Worm (Caenorhabditis elegans) whole organism, young adult: Measurements from ENCODE around the gene Y45G5AL.1.

ENCODE experiments used
- B0019.2 ChIP-seq: fragments of 200-800 bp; sonication (Bioruptor generic); conservative IDR thresholded peaks from 2 replicates; pipeline ENCODE4 v1.3.6; 2022; ENCODE audit warnings: missing genetic modification reagents, missing genetic modification characterization, missing compliant biosample characterization
- B0336.3 ChIP-seq: fragments of 200-800 bp; sonication (Bioruptor generic); IDR thresholded peaks from 2 replicates; pipeline ENCODE4 v1.3.6; 2022; ENCODE audit warnings: missing genetic modification characterization, missing compliant biosample characterization
- C06A6.2 ChIP-seq: fragments of 200-800 bp; sonication (Bioruptor generic); conservative IDR thresholded peaks from 2 replicates; pipeline ENCODE4 v1.3.6; 2022; ENCODE audit warnings: missing genetic modification characterization, missing compliant biosample characterization
- F33H1.4 ChIP-seq: fragments of 200-800 bp; sonication (Bioruptor generic); IDR thresholded peaks from 2 replicates; pipeline ENCODE4 v1.3.6; 2022; ENCODE audit warnings: missing genetic modification reagents, missing genetic modification characterization, missing compliant biosample characterization
- F37B4.10 ChIP-seq: fragments of 200-800 bp; sonication (Bioruptor generic); IDR thresholded peaks from 2 replicates; pipeline ENCODE4 v1.3.6; 2022; ENCODE audit warnings: missing genetic modification characterization, missing compliant biosample characterization
- F49E8.2 ChIP-seq: sonication (generic microtip); optimal IDR thresholded peaks from 3 replicates; lab custom pipeline; 2017; ENCODE audit warnings: missing genetic modification characterization, mild to moderate bottlenecking, missing compliant biosample characterization, antibody characterized with exemption, moderate library complexity; ENCODE audit not compliant: insufficient read depth
- F57A8.1 ChIP-seq: fragments of 200-800 bp; sonication (Bioruptor generic); optimal IDR thresholded peaks from 2 replicates; lab custom pipeline; 2018; ENCODE audit warnings: mild to moderate bottlenecking, missing genetic modification characterization, moderate library complexity, missing compliant biosample characterization
- K11D2.4 ChIP-seq: fragments of 200-800 bp; sonication (Bioruptor generic); IDR thresholded peaks from 2 replicates; pipeline ENCODE4 v1.3.6; 2022; ENCODE audit warnings: missing genetic modification reagents, missing genetic modification characterization, missing compliant biosample characterization
- T07F8.4 ChIP-seq: sonication (generic microtip); optimal IDR thresholded peaks from 2 replicates; lab custom pipeline; 2016; ENCODE audit warnings: mild to moderate bottlenecking, missing genetic modification characterization, moderate library complexity, missing compliant biosample characterization
- Y53F4B.3 ChIP-seq: fragments of 200-800 bp; sonication (Bioruptor generic); IDR thresholded peaks from 2 replicates; pipeline ENCODE4 v1.3.6; 2022; ENCODE audit warnings: missing genetic modification reagents, missing genetic modification characterization, missing compliant biosample characterization
- Y53G8AR.9 ChIP-seq: fragments of 200-800 bp; sonication (Bioruptor generic); conservative IDR thresholded peaks from 2 replicates; pipeline ENCODE4 v1.3.6; 2022; ENCODE audit warnings: missing genetic modification reagents, missing genetic modification characterization, missing compliant biosample characterization
- Y95B8A.8 ChIP-seq: fragments of 200-800 bp; sonication (Bioruptor generic); IDR thresholded peaks from 2 replicates; pipeline ENCODE4 v1.3.6; 2022; ENCODE audit warnings: missing genetic modification reagents, missing genetic modification characterization, missing compliant biosample characterization
- ama-1 ChIP-seq, 3 experiments: fragments of 150-350 bp in 1 of 3; sonication (generic microtip) in 2 of 3; optimal IDR thresholded peaks; 2 replicates each; lab custom pipeline; 2014 to 2018; ENCODE audit warnings: missing biosample characterization in 2 of 3, missing genetic modification characterization in 2 of 3, missing genetic modification reagents in 2 of 3
- aptf-3 ChIP-seq: fragments of 200-800 bp; sonication (Bioruptor generic); IDR thresholded peaks from 2 replicates; pipeline ENCODE4 v1.3.6; 2022; ENCODE audit warnings: missing genetic modification characterization, missing compliant biosample characterization
- atf-7 ChIP-seq: sonication (generic microtip); optimal IDR thresholded peaks from 2 replicates; lab custom pipeline; 2017; ENCODE audit warnings: mild to moderate bottlenecking, missing genetic modification characterization, missing compliant biosample characterization
- attf-5 ChIP-seq: fragments of 200-800 bp; sonication (Bioruptor generic); optimal IDR thresholded peaks from 2 replicates; lab custom pipeline; 2018; ENCODE audit warnings: mild to moderate bottlenecking, missing genetic modification characterization, missing compliant biosample characterization
- attf-6 ChIP-seq: fragments of 200-800 bp; sonication (Bioruptor generic); IDR thresholded peaks from 2 replicates; pipeline ENCODE4 v1.3.6; 2022; ENCODE audit warnings: missing genetic modification reagents, missing genetic modification characterization, missing compliant biosample characterization
- bed-1 ChIP-seq: fragments of 200-800 bp; sonication (Bioruptor generic); IDR thresholded peaks from 2 replicates; pipeline ENCODE4 v1.3.6; 2022; ENCODE audit warnings: missing genetic modification reagents, missing genetic modification characterization, missing compliant biosample characterization
- ceh-27 ChIP-seq: fragments of 200-800 bp; sonication (Bioruptor generic); optimal IDR thresholded peaks from 2 replicates; lab custom pipeline; 2018; ENCODE audit warnings: mild to moderate bottlenecking, missing genetic modification characterization, moderate library complexity, missing compliant biosample characterization
- ceh-58 ChIP-seq: fragments of 200-800 bp; sonication (Bioruptor generic); IDR thresholded peaks from 2 replicates; pipeline ENCODE4 v1.3.6; 2022; ENCODE audit warnings: missing genetic modification characterization, missing compliant biosample characterization
- ceh-79 ChIP-seq: sonication (generic microtip); optimal IDR thresholded peaks from 2 replicates; lab custom pipeline; 2017; ENCODE audit warnings: mild to moderate bottlenecking, missing genetic modification characterization, missing compliant biosample characterization
- egl-44 ChIP-seq: fragments of 200-800 bp; sonication (Bioruptor generic); IDR thresholded peaks from 2 replicates; pipeline ENCODE4 v1.3.6; 2022; ENCODE audit warnings: missing genetic modification reagents, missing genetic modification characterization, missing compliant biosample characterization
- egrh-3 ChIP-seq: fragments of 200-800 bp; sonication (Bioruptor generic); IDR thresholded peaks from 2 replicates; pipeline ENCODE4 v1.3.6; 2022; ENCODE audit warnings: missing genetic modification reagents, missing genetic modification characterization, missing compliant biosample characterization
- ekl-4 ChIP-seq: fragments of 200-800 bp; sonication (Bioruptor generic); IDR thresholded peaks from 2 replicates; pipeline ENCODE4 v1.3.6; 2022; ENCODE audit warnings: missing genetic modification reagents, missing genetic modification characterization, missing compliant biosample characterization
- ets-4 ChIP-seq: fragments of 200-800 bp; sonication (Bioruptor generic); optimal IDR thresholded peaks from 2 replicates; lab custom pipeline; 2018; ENCODE audit warnings: mild to moderate bottlenecking, missing genetic modification characterization, missing compliant biosample characterization
- hrde-1 ChIP-seq: sonication (generic microtip); optimal IDR thresholded peaks from 2 replicates; lab custom pipeline; 2016; ENCODE audit warnings: missing genetic modification characterization, mild to moderate bottlenecking, missing compliant biosample characterization, moderate library complexity, missing genotype, missing genetic modification reagents, borderline replicate concordance
- lag-1 ChIP-seq: fragments of 200-800 bp; sonication (Bioruptor generic); IDR thresholded peaks from 2 replicates; pipeline ENCODE4 v1.3.6; 2022; ENCODE audit warnings: missing genetic modification reagents, missing genetic modification characterization, missing compliant biosample characterization
- lin-40 ChIP-seq: sonication (generic microtip); optimal IDR thresholded peaks from 2 replicates; lab custom pipeline; 2016; ENCODE audit warnings: missing genetic modification characterization, mild to moderate bottlenecking, missing compliant biosample characterization, missing genotype, missing genetic modification reagents
- lir-1 ChIP-seq: fragments of 200-800 bp; sonication (Bioruptor generic); conservative IDR thresholded peaks from 2 replicates; pipeline ENCODE4 v1.3.6; 2022; ENCODE audit warnings: missing genetic modification reagents, missing genetic modification characterization, missing compliant biosample characterization
- mel-28 ChIP-seq: sonication (generic microtip); optimal IDR thresholded peaks from 2 replicates; lab custom pipeline; 2016; ENCODE audit warnings: borderline replicate concordance, mild to moderate bottlenecking, missing genetic modification characterization, missing compliant biosample characterization
- nfya-1 ChIP-seq: sonication (generic microtip); optimal IDR thresholded peaks from 2 replicates; lab custom pipeline; 2017; ENCODE audit warnings: antibody characterized with exemption, missing compliant biosample characterization, missing genetic modification characterization, borderline replicate concordance; ENCODE audit not compliant: insufficient read depth
- nfya-2 ChIP-seq: fragments of 200-800 bp; sonication (Bioruptor generic); IDR thresholded peaks from 2 replicates; pipeline ENCODE4 v1.3.6; 2022; ENCODE audit warnings: missing genetic modification reagents, missing genetic modification characterization, missing compliant biosample characterization
- nfyb-1 ChIP-seq: fragments of 200-800 bp; sonication (Bioruptor generic); IDR thresholded peaks from 2 replicates; pipeline ENCODE4 v1.3.6; 2022; ENCODE audit warnings: missing genetic modification reagents, missing genetic modification characterization, missing compliant biosample characterization
- nhr-80 ChIP-seq: sonication (generic microtip); optimal IDR thresholded peaks from 2 replicates; lab custom pipeline; 2016; ENCODE audit warnings: missing genetic modification characterization, missing compliant biosample characterization
- pbrm-1 ChIP-seq: fragments of 200-800 bp; sonication (Bioruptor generic); IDR thresholded peaks from 2 replicates; pipeline ENCODE4 v1.3.6; 2022; ENCODE audit warnings: missing genetic modification reagents, missing genetic modification characterization, missing compliant biosample characterization
- pha-4 ChIP-seq: fragments of 150-350 bp; sonication (generic microtip); optimal IDR thresholded peaks from 2 replicates; lab custom pipeline; 2014; ENCODE audit warnings: missing biosample characterization, missing genetic modification reagents, missing genetic modification characterization
- tbp1 ChIP-seq: fragments of 200-800 bp; sonication (Bioruptor generic); optimal IDR thresholded peaks from 2 replicates; lab custom pipeline; 2018; ENCODE audit warnings: mild to moderate bottlenecking, missing genetic modification characterization, missing compliant biosample characterization
- unc-62 ChIP-seq: fragments of 150-350 bp; optimal IDR thresholded peaks from 2 replicates; lab custom pipeline; 2014; ENCODE audit warnings: missing biosample characterization, missing genetic modification reagents, missing genetic modification characterization
- zfh-2 ChIP-seq: fragments of 200-800 bp; sonication (Bioruptor generic); conservative IDR thresholded peaks from 2 replicates; pipeline ENCODE4 v1.3.6; 2022; ENCODE audit warnings: missing genetic modification reagents, missing genetic modification characterization, missing compliant biosample characterization
- ztf-28 ChIP-seq: fragments of 200-800 bp; sonication (Bioruptor generic); IDR thresholded peaks from 2 replicates; pipeline ENCODE4 v1.3.6; 2022; ENCODE audit warnings: missing genetic modification reagents, missing genetic modification characterization, missing compliant biosample characterization
- ztf-3 ChIP-seq: fragments of 200-800 bp; sonication (Bioruptor generic); optimal IDR thresholded peaks from 2 replicates; lab custom pipeline; 2018; ENCODE audit warnings: mild to moderate bottlenecking, missing genetic modification characterization, missing compliant biosample characterization
- ztf-6 ChIP-seq: fragments of 200-800 bp; sonication (Bioruptor generic); IDR thresholded peaks from 2 replicates; pipeline ENCODE4 v1.3.6; 2022; ENCODE audit warnings: missing genetic modification reagents, missing genetic modification characterization, missing compliant biosample characterization

Gene Y45G5AL.1

ce11 chrV:4144205-4144604 lies at the start of gene Y45G5AL.1:
Gene Y45G5AL.1 (plus strand): TSS chrV:4144505.
- no peak for TF ChIP-seq egl-44 (GFP tag; lab: Robert Waterston, UW)
- TF ChIP-seq, all 124 proteins: peak for 0

- TF ChIP-seq nfya-1 (tag; lab: Kevin White, UChicago) (no peak), pbrm-1 (GFP tag; lab: Robert Waterston, UW) (no peak), F37B4.10 (GFP tag; lab: Robert Waterston, UW) (no peak), nfyb-1 (GFP tag; lab: Robert Waterston, UW) (no peak), bed-1 (GFP tag; lab: Robert Waterston, UW) (no peak), ekl-4 (GFP tag; lab: Robert Waterston, UW) (no peak), attf-6 (GFP tag; lab: Robert Waterston, UW) (no peak), Y95B8A.8 (GFP tag; lab: Robert Waterston, UW) (no peak), lag-1 (no peak), Y53F4B.3 (no peak), pha-4 (tag; lab: Kevin White, UChicago) (no peak), ceh-58 (GFP tag; lab: Robert Waterston, UW) (no peak)
These were observed 49.6 kb upstream of the Y45G5AL.1 start, which contains the start of gene nhr-181 for ce11 chrV:4094740-4095139. Gene nhr-181 (plus strand): TSS chrV:4095040.

- no peak for TF ChIP-seq F49E8.2 (tag; lab: Kevin White, UChicago)
- TF ChIP-seq ztf-3 = no peak
- no peak for TF ChIP-seq ztf-28
- TF ChIP-seq F57A8.1 = no peak
- TF ChIP-seq nfya-2 = no peak
- no peak for TF ChIP-seq ztf-6 (GFP tag; lab: Robert Waterston, UW)
These were observed 42.7 kb upstream of the Y45G5AL.1 start, which contains the start of gene srj-40 for ce11 chrV:4101567-4101966. Gene srj-40 (plus strand): TSS chrV:4101867.

- TF ChIP-seq ama-1 (optimal IDR thresholded peaks at IDR 0.05; lab: Kevin White, UChicago) (no peak), ama-1 (GFP tag; optimal IDR thresholded peaks at IDR 0.05; lab: Kevin White, UChicago) (no peak), lin-40 (tag; lab: Kevin White, UChicago) (no peak), zfh-2 (no peak), tbp1 (GFP tag; lab: Kevin White, UChicago) (no peak), K11D2.4 (GFP tag; lab: Robert Waterston, UW) (no peak)
These were observed 40.0 kb upstream of the Y45G5AL.1 start, which contains the start of gene srj-39 for ce11 chrV:4104298-4104697. Gene srj-39 (plus strand): TSS chrV:4104598.

- no peak for TF ChIP-seq B0336.3 (GFP tag; lab: Robert Waterston, UW)
- TF ChIP-seq unc-62 (GFP tag; lab: Kevin White, UChicago) = no peak
- TF ChIP-seq ceh-79 = no peak
- no peak for TF ChIP-seq C06A6.2 (GFP tag; lab: Robert Waterston, UW)
- no peak for TF ChIP-seq mel-28 (tag; lab: Kevin White, UChicago)
- TF ChIP-seq nhr-80 (tag; lab: Kevin White, UChicago) = no peak
These were observed 37.6 kb upstream of the Y45G5AL.1 start for ce11 chrV:4106688-4107087.

- TF ChIP-seq atf-7 (tag; lab: Kevin White, UChicago) (no peak), ztf-6 (GFP tag; lab: Robert Waterston, UW) (no peak), egrh-3 (GFP tag; lab: Robert Waterston, UW) (no peak), F33H1.4 (GFP tag; lab: Robert Waterston, UW) (no peak), B0019.2 (no peak), ceh-27 (no peak), attf-5 (GFP tag; lab: Kevin White, UChicago) (no peak), hrde-1 (tag; lab: Kevin White, UChicago) (no peak), ets-4 (GFP tag; lab: Kevin White, UChicago) (no peak), lir-1 (GFP tag; lab: Robert Waterston, UW) (no peak), aptf-3 (no peak), Y53G8AR.9 (GFP tag; lab: Robert Waterston, UW) (no peak), T07F8.4 (tag; lab: Kevin White, UChicago) (no peak)
These were observed 34.4 kb upstream of the Y45G5AL.1 start, which contains the start of gene clc-18 for ce11 chrV:4109873-4110272. Gene clc-18 (minus strand): TSS chrV:4109973.
